Worm (Caenorhabditis elegans) whole organism, L4 larva: ENCODE data around the gene Y82E9BR.3.
A peak's percentile ranks its signal among the peaks of the same experiment; 100 is the strongest.

Source experiments
- F26F4.8 ChIP-seq: fragments of 200-800 bp; sonication (Bioruptor generic); conservative IDR thresholded peaks from 2 replicates; pipeline ENCODE4 v1.3.6; 2022; ENCODE audit warnings: missing genetic modification characterization, missing compliant biosample characterization
- F44E2.7 ChIP-seq: fragments of 200-800 bp; sonication (Bioruptor generic); IDR thresholded peaks from 2 replicates; pipeline ENCODE4 v2.1.2; 2022; ENCODE audit warnings: missing genetic modification characterization, missing compliant biosample characterization
- F49E8.2 ChIP-seq: sonication (generic microtip); optimal IDR thresholded peaks from 2 replicates; lab custom pipeline; 2016; ENCODE audit warnings: missing compliant biosample characterization, mild to moderate bottlenecking, missing genetic modification characterization, borderline replicate concordance
- R02D3.7 ChIP-seq: fragments of 150-350 bp; sonication (generic microtip); optimal IDR thresholded peaks from 3 replicates; lab custom pipeline; 2014; ENCODE audit warnings: missing biosample characterization, missing genetic modification characterization
- T20F7.1 ChIP-seq: fragments of 200-800 bp; sonication (Bioruptor generic); optimal IDR thresholded peaks from 2 replicates; lab custom pipeline; 2018; ENCODE audit warnings: mild to moderate bottlenecking, missing genetic modification characterization, missing compliant biosample characterization
- Y5F2A.4 ChIP-seq: fragments of 200-800 bp; sonication (Bioruptor generic); optimal IDR thresholded peaks from 2 replicates; lab custom pipeline; 2018; ENCODE audit warnings: mild to moderate bottlenecking, missing genetic modification characterization, missing compliant biosample characterization
- Y75B8A.6 ChIP-seq: fragments of 200-800 bp; sonication (Bioruptor generic); IDR thresholded peaks from 2 replicates; pipeline ENCODE4 v1.3.6; 2022; ENCODE audit warnings: missing genetic modification reagents, missing genetic modification characterization, missing compliant biosample characterization
- ZK337.2 ChIP-seq: fragments of 200-800 bp; sonication (Bioruptor generic); IDR thresholded peaks from 2 replicates; pipeline ENCODE4 v1.3.6; 2022; ENCODE audit warnings: missing genetic modification reagents, missing genetic modification characterization, missing compliant biosample characterization
- ZK546.5 ChIP-seq, 2 experiments: sonication (generic microtip); optimal IDR thresholded peaks; 2 replicates each; lab custom pipeline; 2017; ENCODE audit warnings: missing biosample characterization in 2 of 2, missing genetic modification characterization in 2 of 2
- aha-1 ChIP-seq: fragments of 150-350 bp; peaks from one replicate; lab custom pipeline; 2014; ENCODE audit warnings: missing biosample characterization, missing genetic modification characterization
- aly-2 ChIP-seq: sonication (generic microtip); optimal IDR thresholded peaks from 2 replicates; lab custom pipeline; 2018; ENCODE audit warnings: missing biosample characterization, missing genetic modification characterization
- arid-1 ChIP-seq: fragments of 200-800 bp; sonication (Bioruptor generic); conservative IDR thresholded peaks from 2 replicates; pipeline ENCODE4 v1.3.6; 2022; ENCODE audit warnings: missing genetic modification reagents, missing genetic modification characterization, missing compliant biosample characterization
- attf-4 ChIP-seq: sonication (generic microtip); optimal IDR thresholded peaks from 3 replicates; lab custom pipeline; 2017; ENCODE audit warnings: missing biosample characterization, missing genetic modification characterization
- ces-1 ChIP-seq: fragments of 150-350 bp; sonication (generic microtip); optimal IDR thresholded peaks from 4 replicates; lab custom pipeline; 2014; ENCODE audit warnings: missing biosample characterization, missing genetic modification reagents, missing genetic modification characterization
- cey-2 ChIP-seq: sonication (generic microtip); optimal IDR thresholded peaks from 3 replicates; lab custom pipeline; 2017; ENCODE audit warnings: missing genetic modification characterization, mild to moderate bottlenecking, missing compliant biosample characterization, antibody characterized with exemption, borderline replicate concordance; ENCODE audit not compliant: insufficient read depth
- daf-16 ChIP-seq, 3 experiments: sonication (generic microtip); optimal IDR thresholded peaks; 2 replicates each; lab custom pipeline; 2016 to 2017; ENCODE audit warnings: missing genetic modification characterization in 3 of 3, missing genetic modification reagents in 3 of 3, mild to moderate bottlenecking in 2 of 3, missing compliant biosample characterization in 2 of 3, missing biosample characterization in 1 of 3, moderate library complexity in 1 of 3
- daf-19 ChIP-seq: fragments of 200-800 bp; sonication (Bioruptor generic); conservative IDR thresholded peaks from 2 replicates; pipeline ENCODE4 v1.3.6; 2022; ENCODE audit warnings: missing genetic modification characterization, missing compliant biosample characterization
- dmd-6 ChIP-seq: fragments of 200-800 bp; sonication (Bioruptor generic); IDR thresholded peaks from 2 replicates; pipeline ENCODE4 v1.3.6; 2022; ENCODE audit warnings: missing genetic modification reagents, missing genetic modification characterization, missing compliant biosample characterization
- dpl-1 ChIP-seq: fragments of 150-350 bp; optimal IDR thresholded peaks from 2 replicates; lab custom pipeline; 2014; ENCODE audit warnings: missing biosample characterization, missing genetic modification reagents, missing genetic modification characterization
- dve-1 ChIP-seq: sonication (generic microtip); optimal IDR thresholded peaks from 2 replicates; lab custom pipeline; 2017; ENCODE audit warnings: antibody characterized with exemption, mild to moderate bottlenecking, missing genetic modification characterization, missing compliant biosample characterization; ENCODE audit not compliant: insufficient read depth
- egl-43 ChIP-seq: fragments of 200-800 bp; sonication (Bioruptor generic); IDR thresholded peaks from 2 replicates; pipeline ENCODE4 v1.3.6; 2022; ENCODE audit warnings: missing genetic modification reagents, missing genetic modification characterization, missing compliant biosample characterization
- fkh-10 ChIP-seq: fragments of 150-350 bp; optimal IDR thresholded peaks from 2 replicates; lab custom pipeline; 2014; ENCODE audit warnings: missing biosample characterization, missing genetic modification reagents, missing genetic modification characterization
- gei-8 ChIP-seq: fragments of 200-800 bp; sonication (Bioruptor generic); optimal IDR thresholded peaks from 2 replicates; lab custom pipeline; 2018; ENCODE audit warnings: mild to moderate bottlenecking, missing genetic modification characterization, missing compliant biosample characterization
- hif-1 ChIP-seq, 2 experiments: sonication (generic microtip); optimal IDR thresholded peaks; 2 replicates each; lab custom pipeline; 2016 to 2017; ENCODE audit warnings: missing compliant biosample characterization in 2 of 2, missing genetic modification characterization in 2 of 2, missing genetic modification reagents in 2 of 2, missing genotype in 2 of 2, mild to moderate bottlenecking in 1 of 2
- hlh-11 ChIP-seq: fragments of 200-800 bp; sonication (Bioruptor generic); optimal IDR thresholded peaks from 2 replicates; lab custom pipeline; 2018; ENCODE audit warnings: mild to moderate bottlenecking, missing genetic modification characterization, missing compliant biosample characterization
- hlh-30 ChIP-seq: sonication (generic microtip); optimal IDR thresholded peaks from 2 replicates; lab custom pipeline; 2017; ENCODE audit warnings: antibody characterized with exemption, mild to moderate bottlenecking, missing genetic modification characterization, missing compliant biosample characterization; ENCODE audit not compliant: insufficient read depth
- lin-1 ChIP-seq: fragments of 200-800 bp; sonication (Bioruptor generic); IDR thresholded peaks from 2 replicates; pipeline ENCODE4 v1.3.6; 2022; ENCODE audit warnings: missing genetic modification reagents, missing genetic modification characterization, missing compliant biosample characterization
- lin-29 ChIP-seq: fragments of 200-800 bp; sonication (Bioruptor generic); IDR thresholded peaks from 2 replicates; pipeline ENCODE4 v1.3.6; 2022; ENCODE audit warnings: missing genetic modification reagents, missing genetic modification characterization, missing compliant biosample characterization
- lin-39 ChIP-seq: fragments of 150-350 bp; optimal IDR thresholded peaks from 2 replicates; lab custom pipeline; 2014; ENCODE audit warnings: missing biosample characterization, missing genetic modification reagents, missing genetic modification characterization
- lsy-2 ChIP-seq, 2 experiments: fragments of 150-350 bp in 1 of 2; sonication (generic microtip) in 1 of 2; optimal IDR thresholded peaks; 2 replicates each; lab custom pipeline; 2014 to 2017; ENCODE audit warnings: missing biosample characterization in 2 of 2, missing genetic modification characterization in 2 of 2
- mdl-1 ChIP-seq, 2 experiments: fragments of 150-350 bp in 1 of 2; sonication (generic microtip) in 1 of 2; optimal IDR thresholded peaks; 2 replicates each; lab custom pipeline; 2014 to 2017; ENCODE audit warnings: missing biosample characterization in 2 of 2, missing genetic modification characterization in 2 of 2
- mep-1 ChIP-seq: fragments of 150-350 bp; sonication (generic microtip); optimal IDR thresholded peaks from 3 replicates; lab custom pipeline; 2014; ENCODE audit warnings: missing biosample characterization, missing genetic modification characterization
- nhr-25 ChIP-seq: sonication (generic microtip); optimal IDR thresholded peaks from 2 replicates; lab custom pipeline; 2017; ENCODE audit warnings: missing genetic modification characterization, mild to moderate bottlenecking, missing compliant biosample characterization, antibody characterized with exemption, moderate library complexity, borderline replicate concordance; ENCODE audit not compliant: insufficient read depth
- nhr-28 ChIP-seq: fragments of 150-350 bp; optimal IDR thresholded peaks from 2 replicates; lab custom pipeline; 2014; ENCODE audit warnings: missing biosample characterization, missing genetic modification characterization
- php-3 ChIP-seq: fragments of 200-800 bp; sonication (Bioruptor generic); IDR thresholded peaks from 2 replicates; pipeline ENCODE4 v1.3.6; 2022; ENCODE audit warnings: missing genetic modification reagents, missing genetic modification characterization, missing compliant biosample characterization
- pqm-1 ChIP-seq: sonication (generic microtip); optimal IDR thresholded peaks from 2 replicates; lab custom pipeline; 2017; ENCODE audit warnings: missing biosample characterization, missing genetic modification characterization
- rbr-2 ChIP-seq: sonication (generic microtip); optimal IDR thresholded peaks from 2 replicates; lab custom pipeline; 2016; ENCODE audit warnings: missing genotype, missing genetic modification characterization, missing compliant biosample characterization
- saeg-2 ChIP-seq: fragments of 200-800 bp; sonication (Bioruptor generic); IDR thresholded peaks from 2 replicates; pipeline ENCODE4 v1.3.6; 2022; ENCODE audit warnings: missing genetic modification reagents, missing genetic modification characterization, missing compliant biosample characterization
- set-16 ChIP-seq: fragments of 200-800 bp; sonication (Bioruptor generic); IDR thresholded peaks from 2 replicates; pipeline ENCODE4 v1.3.6; 2022; ENCODE audit warnings: missing genetic modification reagents, missing genetic modification characterization, missing compliant biosample characterization
- snpc-4 ChIP-seq: fragments of 150-350 bp; optimal IDR thresholded peaks from 2 replicates; lab custom pipeline; 2014; ENCODE audit warnings: missing biosample characterization, missing genetic modification characterization
- tag-97 ChIP-seq: fragments of 200-800 bp; sonication (Bioruptor generic); IDR thresholded peaks from 2 replicates; pipeline ENCODE4 v1.3.6; 2022; ENCODE audit warnings: missing genetic modification characterization, missing compliant biosample characterization
- unc-39 ChIP-seq: sonication (generic microtip); optimal IDR thresholded peaks from 2 replicates; lab custom pipeline; 2017; ENCODE audit warnings: missing biosample characterization, missing genetic modification characterization
- unc-62 ChIP-seq, 3 experiments: fragments of 150-350 bp in 1 of 3; sonication (generic microtip); optimal IDR thresholded peaks in 2 of 3; peaks in 1 of 3; 1 replicate in 1 of 3; 2 replicates in 2 of 3; lab custom pipeline; 2014 to 2017; ENCODE audit warnings: missing biosample characterization in 3 of 3, missing genetic modification characterization in 3 of 3, missing genetic modification reagents in 3 of 3, missing genotype in 1 of 3
- zfp-3 ChIP-seq: fragments of 200-800 bp; sonication (Bioruptor generic); conservative IDR thresholded peaks from 2 replicates; pipeline ENCODE4 v1.3.6; 2022; ENCODE audit warnings: missing genetic modification reagents, missing genetic modification characterization, missing compliant biosample characterization
- zip-11 ChIP-seq: fragments of 200-800 bp; sonication (Bioruptor generic); IDR thresholded peaks from 2 replicates; pipeline ENCODE4 v1.3.6; 2022; ENCODE audit warnings: missing genetic modification characterization, missing compliant biosample characterization
- zip-2 ChIP-seq: fragments of 150-350 bp; optimal IDR thresholded peaks from 2 replicates; lab custom pipeline; 2014; ENCODE audit warnings: missing biosample characterization, missing genetic modification characterization
- ztf-11 ChIP-seq: fragments of 150-350 bp; optimal IDR thresholded peaks from 2 replicates; lab custom pipeline; 2014; ENCODE audit warnings: missing biosample characterization, missing genetic modification characterization

Y82E9BR.3 gene

DNA sequence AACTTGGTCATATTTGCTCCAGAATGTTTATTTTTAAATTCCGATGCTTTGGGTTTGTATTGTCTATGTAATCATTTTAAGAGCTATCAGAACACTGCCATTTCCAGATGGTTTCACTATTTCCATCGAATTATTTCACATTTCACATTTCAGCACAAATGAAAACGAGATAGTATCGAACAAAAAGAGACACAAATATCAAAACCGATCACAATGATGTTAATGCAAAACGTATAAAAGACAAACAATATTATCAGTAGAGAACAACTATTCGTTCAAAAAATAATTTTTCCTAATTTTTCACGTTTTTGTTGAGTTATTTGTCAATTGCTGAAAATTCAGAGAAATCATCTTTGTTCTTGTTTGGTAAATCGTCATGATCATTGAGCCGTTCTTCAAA lies 23.6 kb upstream of the Y82E9BR.3 start:
- no peak for TF ChIP-seq egl-43 (GFP tag; lab: Robert Waterston, UW)
- peak; percentile 19 for TF ChIP-seq hlh-11 (tag; lab: Kevin White, UChicago)
- no peak for TF ChIP-seq snpc-4
- no peak for TF ChIP-seq lin-1 (GFP tag; lab: Robert Waterston, UW)
- no peak for TF ChIP-seq nhr-25
- no peak for TF ChIP-seq attf-4
- no peak for TF ChIP-seq mdl-1 (tag; optimal IDR thresholded peaks at IDR 0.05; lab: Kevin White, UChicago)
- TF ChIP-seq R02D3.7 (tag; lab: Kevin White, UChicago): no peak
- no peak for TF ChIP-seq lin-29 (GFP tag; lab: Robert Waterston, UW)
- no peak for TF ChIP-seq aha-1 (tag; lab: Kevin White, UChicago)
- no peak for TF ChIP-seq lsy-2 (tag; optimal IDR thresholded peaks at IDR 0.05; lab: Kevin White, UChicago)
- TF ChIP-seq arid-1 (GFP tag; lab: Robert Waterston, UW): no peak
- no peak for TF ChIP-seq zip-11 (GFP tag; lab: Robert Waterston, UW)
- TF ChIP-seq ZK546.5 (tag; optimal IDR thresholded peaks at IDR 0.05; lab: Kevin White, UChicago): no peak
- TF ChIP-seq mep-1 (tag; lab: Kevin White, UChicago): no peak
- TF ChIP-seq nhr-28 (tag; lab: Kevin White, UChicago): peak; percentile 17
- TF ChIP-seq cey-2 (tag; lab: Kevin White, UChicago): no peak
- TF ChIP-seq daf-19: no peak
- TF ChIP-seq gei-8: no peak
- TF ChIP-seq Y5F2A.4: no peak
- no peak for TF ChIP-seq daf-16 (GFP tag; optimal IDR thresholded peaks at IDR 0.05; lab: Kevin White, UChicago)
- TF ChIP-seq daf-16 (tag; optimal IDR thresholded peaks at IDR 0.05; lab: Kevin White, UChicago): peak; percentile 28
- TF ChIP-seq unc-62 (GFP tag; optimal IDR thresholded peaks at IDR 0.05 in 1 of 2; lab: Kevin White, UChicago): no peak
- TF ChIP-seq unc-62 (tag; optimal IDR thresholded peaks at IDR 0.05; lab: Kevin White, UChicago): no peak
- no peak for TF ChIP-seq F44E2.7 (GFP tag; lab: Robert Waterston, UW)
- peak; percentile 64 for TF ChIP-seq pqm-1 (tag; lab: Kevin White, UChicago)
- TF ChIP-seq zip-2 (tag; lab: Kevin White, UChicago): no peak
- no peak for TF ChIP-seq hif-1 (tag; optimal IDR thresholded peaks at IDR 0.05; lab: Kevin White, UChicago)
- no peak for TF ChIP-seq set-16
- TF ChIP-seq dve-1 (tag; lab: Kevin White, UChicago): no peak
- TF ChIP-seq F26F4.8 (GFP tag; lab: Robert Waterston, UW): no peak
- peak; percentile 39; the same call in 1 of the 2 replicates for TF ChIP-seq dmd-6 (GFP tag; lab: Robert Waterston, UW)
- TF ChIP-seq Y75B8A.6 (GFP tag; lab: Robert Waterston, UW): no peak

ce11 chrIII:1398183-1398582 lies 20.8 kb upstream of the Y82E9BR.3 start:
- TF ChIP-seq lsy-2 (tag; optimal IDR thresholded peaks at IDR 0.05; lab: Kevin White, UChicago) (no peak), tag-97 (GFP tag; lab: Robert Waterston, UW) (no peak), egl-43 (GFP tag; lab: Robert Waterston, UW) (no peak), F49E8.2 (tag; lab: Kevin White, UChicago) (no peak), ztf-11 (tag; lab: Kevin White, UChicago) (no peak), fkh-10 (GFP tag; lab: Kevin White, UChicago) (no peak), rbr-2 (no peak), lin-29 (GFP tag; lab: Robert Waterston, UW) (no peak), zip-11 (GFP tag; lab: Robert Waterston, UW) (no peak), pqm-1 (tag; lab: Kevin White, UChicago) (peak; percentile 86), hlh-30 (tag; lab: Kevin White, UChicago) (no peak), daf-16 (GFP tag; optimal IDR thresholded peaks at IDR 0.05; lab: Kevin White, UChicago) (no peak), daf-16 (tag; optimal IDR thresholded peaks at IDR 0.05; lab: Kevin White, UChicago) (peak; percentile 61), dmd-6 (GFP tag; lab: Robert Waterston, UW) (peak; percentile 48), saeg-2 (GFP tag; lab: Robert Waterston, UW) (no peak), R02D3.7 (tag; lab: Kevin White, UChicago) (no peak), aly-2 (tag; lab: Kevin White, UChicago) (no peak), php-3 (GFP tag; lab: Robert Waterston, UW) (no peak), zip-2 (tag; lab: Kevin White, UChicago) (no peak), ZK337.2 (GFP tag; lab: Robert Waterston, UW) (no peak), unc-62 (GFP tag; optimal IDR thresholded peaks at IDR 0.05 in 1 of 2; lab: Kevin White, UChicago) (no peak), unc-62 (tag; optimal IDR thresholded peaks at IDR 0.05; lab: Kevin White, UChicago) (no peak), zfp-3 (GFP tag; lab: Robert Waterston, UW) (no peak), F44E2.7 (GFP tag; lab: Robert Waterston, UW) (no peak), ces-1 (no peak), unc-39 (tag; lab: Kevin White, UChicago) (no peak), T20F7.1 (GFP tag; lab: Kevin White, UChicago) (peak; percentile 22), lin-39 (tag; lab: Kevin White, UChicago) (no peak), dpl-1 (GFP tag; lab: Kevin White, UChicago) (no peak)
